Fruit fly (Drosophila melanogaster): ENCODE measurements around the gene Lcp65Ab2.

The Lcp65Ab2 gene

dm6 chr3L:6097270-6097669, 49.2 kb upstream of the Lcp65Ab2 start, which contains the start of gene Ets65A (continued):
- TF ChIP-seq tx (GFP tag; optimal IDR thresholded peaks at IDR 0.05) (no peak), stc (GFP tag; IDR thresholded peaks at IDR 0.05) (no peak), CG1792 (GFP tag; optimal IDR thresholded peaks at IDR 0.05) (no peak), zen2 (GFP tag; IDR thresholded peaks at IDR 0.05; ENCODE audit: partially characterized antibody) (0 out of 3 replicates have a peak, but pooled peaks have one; percentile 12), pzg (GFP tag; optimal IDR thresholded peaks at IDR 0.05) (no peak), tup (GFP tag; optimal IDR thresholded peaks at IDR 0.05) (no peak), CG14667 (GFP tag; IDR thresholded peaks at IDR 0.05) (no peak), ATbp (GFP tag; optimal IDR thresholded peaks at IDR 0.05) (no peak), CG9932 (GFP tag; IDR thresholded peaks at IDR 0.05) (no peak), grn (GFP tag; optimal IDR thresholded peaks at IDR 0.05) (peak; percentile 3)

dm6 chr3L:6103658-6104057, 42.8 kb upstream of the Lcp65Ab2 start:
- TF ChIP-seq ci (GFP tag; IDR thresholded peaks at IDR 0.05), result 0 out of 3 replicates have a peak, but pooled peaks have one; percentile 25
- TF ChIP-seq Med (GFP tag), result peak; percentile 53
- TF ChIP-seq CG32767 (GFP tag; IDR thresholded peaks at IDR 0.05), result no peak
- no peak for TF ChIP-seq Jarid2 (GFP tag; optimal IDR thresholded peaks at IDR 0.05)
- 0 out of 2 replicates have a peak, but pooled peaks have one; percentile 26 for TF ChIP-seq CG6272 (GFP tag; IDR thresholded peaks at IDR 0.05)
- peak; percentile 30 for TF ChIP-seq Ets97D (GFP tag; optimal IDR thresholded peaks at IDR 0.05)
- no peak for TF ChIP-seq CG10147 (GFP tag; optimal IDR thresholded peaks at IDR 0.05)
- no peak for TF ChIP-seq CG18599 (GFP tag; optimal IDR thresholded peaks at IDR 0.05)
- TF ChIP-seq Ets65A (GFP tag), result peak; percentile 35
- no peak for TF ChIP-seq Gug (GFP tag; IDR thresholded peaks at IDR 0.05)
- TF ChIP-seq onecut (GFP tag; IDR thresholded peaks at IDR 0.05), result 0 out of 2 replicates have a peak, but pooled peaks have one; percentile 6
- peak; percentile 90 for TF ChIP-seq CTCF (GFP tag; optimal IDR thresholded peaks at IDR 0.05)
- 0 out of 3 replicates have a peak, but pooled peaks have one; percentile 41 for TF ChIP-seq CG11456 (GFP tag; IDR thresholded peaks at IDR 0.05)
- TF ChIP-seq CG15269 (tag; optimal IDR thresholded peaks at IDR 0.05), result no peak
- TF ChIP-seq pita (GFP tag; optimal IDR thresholded peaks at IDR 0.05), result peak; percentile 49
- 0 out of 2 replicates have a peak, but pooled peaks have one; percentile 5 for TF ChIP-seq Oaz (GFP tag; IDR thresholded peaks at IDR 0.05)
- 0 out of 2 replicates have a peak, but pooled peaks have one; percentile 16 for TF ChIP-seq CG42726 (GFP tag; IDR thresholded peaks at IDR 0.05; ENCODE audit: partially characterized antibody)
- no peak for TF ChIP-seq Hand (GFP tag; optimal IDR thresholded peaks at IDR 0.05)
- TF ChIP-seq gce (GFP tag; IDR thresholded peaks at IDR 0.05), result no peak
- 0 out of 2 replicates have a peak, but pooled peaks have one; percentile 33 for TF ChIP-seq seq (GFP tag; IDR thresholded peaks at IDR 0.05)
- 0 out of 2 replicates have a peak, but pooled peaks have one; percentile 22 for TF ChIP-seq crol (GFP tag; IDR thresholded peaks at IDR 0.05)

- TF ChIP-seq Hey (tag; optimal IDR thresholded peaks at IDR 0.05) (peak; percentile 95), CG7372 (GFP tag; IDR thresholded peaks at IDR 0.05) (no peak), kni (GFP tag; optimal IDR thresholded peaks at IDR 0.05) (peak; percentile 25), grn (GFP tag; optimal IDR thresholded peaks at IDR 0.05) (peak; percentile 23), Dad (GFP tag; optimal IDR thresholded peaks at IDR 0.05) (no peak), CTCF (GFP tag; optimal IDR thresholded peaks at IDR 0.05) (peak; percentile 12), prd (optimal IDR thresholded peaks at IDR 0.05) (no peak), prd (GFP tag; IDR thresholded peaks at IDR 0.05) (peak; percentile 42; the same call in 1 of the 3 replicates), br (optimal IDR thresholded peaks at IDR 0.05) (no peak), D (optimal IDR thresholded peaks at IDR 0.05) (peak; percentile 49), D (GFP tag; optimal IDR thresholded peaks at IDR 0.05) (no peak), Deaf1 (tag; optimal IDR thresholded peaks at IDR 0.05) (no peak), CG2889 (GFP tag; IDR thresholded peaks at IDR 0.05) (0 out of 3 replicates have a peak, but pooled peaks have one; percentile 18), pros (GFP tag; optimal IDR thresholded peaks at IDR 0.05) (peak; percentile 83), tll (GFP tag; optimal IDR thresholded peaks at IDR 0.05) (peak in 1 of 2 experiments; percentile 73), gt (GFP tag; IDR thresholded peaks at IDR 0.05) (no peak), esg (GFP tag; conservative IDR thresholded peaks at IDR 0.05) (no peak), nerfin-1 (tag; optimal IDR thresholded peaks at IDR 0.05) (peak; percentile 27), cad (GFP tag; optimal IDR thresholded peaks at IDR 0.05) (no peak), usp (GFP tag; optimal IDR thresholded peaks at IDR 0.05) (no peak), ken (GFP tag; IDR thresholded peaks at IDR 0.05) (no peak), CG10565 (GFP tag; optimal IDR thresholded peaks at IDR 0.05) (no peak)
Measured at dm6 chr3L:6104551-6104950, 41.9 kb upstream of the Lcp65Ab2 start.

Measured in whole organism, embryonic.